Fruit fly (Drosophila melanogaster) whole organism, adult: Measurements from ENCODE around the gene dati.
A peak's percentile ranks its signal among the peaks of the same experiment; 100 is the strongest.

Source experiments
- CG11617 ChIP-seq: fragments of 200-800 bp; sonication (Bioruptor generic); optimal IDR thresholded peaks from 2 replicates; lab custom pipeline; 2017; ENCODE audit warnings: mild to moderate bottlenecking, missing biosample characterization, missing genetic modification reagents, missing genetic modification characterization
- CG12768 ChIP-seq: fragments of 200-800 bp; sonication (Bioruptor generic); optimal IDR thresholded peaks from 2 replicates; lab custom pipeline; 2017; ENCODE audit warnings: missing biosample characterization, missing genetic modification characterization, mild to moderate bottlenecking, moderate library complexity, missing genetic modification reagents
- CG14711 ChIP-seq: fragments of 200-800 bp; sonication (Bioruptor generic); optimal IDR thresholded peaks from 2 replicates; lab custom pipeline; 2018; ENCODE audit warnings: missing biosample characterization, mild to moderate bottlenecking, missing genetic modification characterization, moderate library complexity
- CG1620 ChIP-seq: fragments of 200-800 bp; sonication (Bioruptor generic); optimal IDR thresholded peaks from 2 replicates; lab custom pipeline; 2016; ENCODE audit warnings: missing biosample characterization, missing genetic modification characterization
- CG33017 ChIP-seq: fragments of 200-800 bp; sonication (Bioruptor generic); optimal IDR thresholded peaks from 2 replicates; lab custom pipeline; 2018; ENCODE audit warnings: missing biosample characterization, mild to moderate bottlenecking, missing genetic modification characterization, moderate library complexity
- CG5204 ChIP-seq: fragments of 200-800 bp; sonication (Bioruptor generic); optimal IDR thresholded peaks from 2 replicates; lab custom pipeline; 2016; ENCODE audit warnings: missing biosample characterization, missing genetic modification characterization
- CG7045 ChIP-seq: fragments of 200-800 bp; sonication (Bioruptor generic); optimal IDR thresholded peaks from 2 replicates; lab custom pipeline; 2017; ENCODE audit warnings: missing biosample characterization, mild to moderate bottlenecking, missing genetic modification characterization
- CG7101 ChIP-seq: fragments of 200-800 bp; sonication (Bioruptor generic); optimal IDR thresholded peaks from 2 replicates; lab custom pipeline; 2018; ENCODE audit warnings: missing biosample characterization, mild to moderate bottlenecking, missing genetic modification characterization, moderate library complexity
- Clk ChIP-seq: fragments of 200-800 bp; sonication (Bioruptor generic); optimal IDR thresholded peaks from 2 replicates; lab custom pipeline; 2017; ENCODE audit warnings: missing biosample characterization, missing genetic modification characterization
- Crg-1 ChIP-seq: fragments of 200-800 bp; sonication (Bioruptor generic); optimal IDR thresholded peaks from 2 replicates; lab custom pipeline; 2016; ENCODE audit warnings: missing biosample characterization, missing genetic modification characterization
- Hr96 ChIP-seq: fragments of 200-800 bp; sonication (Bioruptor generic); optimal IDR thresholded peaks from 2 replicates; lab custom pipeline; 2016; ENCODE audit warnings: missing biosample characterization, missing genetic modification characterization
- Mnt ChIP-seq: fragments of 200-800 bp; sonication (Bioruptor generic); optimal IDR thresholded peaks from 2 replicates; lab custom pipeline; 2016; ENCODE audit warnings: missing biosample characterization, mild to moderate bottlenecking, missing genetic modification characterization
- bab1 ChIP-seq: fragments of 200-800 bp; sonication (Bioruptor generic); optimal IDR thresholded peaks from 3 replicates; lab custom pipeline; 2019; ENCODE audit warnings: missing biosample characterization, mild to moderate bottlenecking, missing genetic modification characterization, moderate library complexity
- cic ChIP-seq: fragments of 200-800 bp; sonication (Bioruptor generic); optimal IDR thresholded peaks from 2 replicates; lab custom pipeline; 2017; ENCODE audit warnings: missing biosample characterization, mild to moderate bottlenecking, missing genetic modification characterization, moderate library complexity
- cnc ChIP-seq, 2 experiments: fragments of >200 bp; optimal IDR thresholded peaks; 2 replicates each; lab custom pipeline; 2017
- kay ChIP-seq: fragments of 200-800 bp; sonication (Bioruptor generic); peaks from one replicate; lab custom pipeline; 2016; ENCODE audit warnings: missing biosample characterization, missing genetic modification characterization, borderline replicate concordance
- ovo ChIP-seq: fragments of 200-800 bp; sonication (Bioruptor generic); optimal IDR thresholded peaks from 2 replicates; lab custom pipeline; 2016; ENCODE audit warnings: missing biosample characterization, missing genetic modification characterization
- pad ChIP-seq: fragments of 200-800 bp; sonication (Bioruptor generic); optimal IDR thresholded peaks from 3 replicates; lab custom pipeline; 2017; ENCODE audit warnings: missing biosample characterization, missing genetic modification characterization, mild to moderate bottlenecking, moderate library complexity, missing genetic modification reagents
- tj ChIP-seq: fragments of 200-800 bp; sonication (Bioruptor generic); optimal IDR thresholded peaks from 3 replicates; lab custom pipeline; 2017; ENCODE audit warnings: missing biosample characterization, mild to moderate bottlenecking, missing genetic modification characterization, moderate library complexity
- toe ChIP-seq: fragments of 200-800 bp; sonication (Bioruptor generic); optimal IDR thresholded peaks from 2 replicates; lab custom pipeline; 2016; ENCODE audit warnings: missing biosample characterization, missing genetic modification characterization

The dati gene

DNA sequence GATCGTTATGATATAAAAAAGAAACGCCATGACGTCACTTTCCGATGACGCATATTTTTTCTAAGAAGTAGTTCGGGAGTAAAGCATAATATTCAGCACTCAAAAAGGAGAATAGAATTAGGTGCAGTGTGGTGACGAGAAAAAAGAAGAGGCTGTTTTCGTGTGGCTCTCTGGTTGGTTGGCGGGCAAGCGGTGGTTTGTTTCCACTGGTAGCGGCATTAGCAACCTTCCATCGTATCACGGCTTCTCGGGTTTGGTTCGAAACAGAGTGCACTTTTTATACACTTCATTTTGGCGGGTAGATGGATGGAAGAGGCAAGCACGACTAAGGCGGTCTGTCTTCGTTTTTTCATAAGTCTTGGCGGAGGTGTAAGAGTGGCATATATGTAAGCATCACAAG is 10.9 kb downstream of the dati start:
- TF ChIP-seq toe (GFP tag; lab: Kevin White, UChicago), result no peak
- no peak for TF ChIP-seq CG14711 (tag; lab: Kevin White, UChicago)
- no peak for TF ChIP-seq CG1620 (GFP tag; lab: Kevin White, UChicago)

DNA sequence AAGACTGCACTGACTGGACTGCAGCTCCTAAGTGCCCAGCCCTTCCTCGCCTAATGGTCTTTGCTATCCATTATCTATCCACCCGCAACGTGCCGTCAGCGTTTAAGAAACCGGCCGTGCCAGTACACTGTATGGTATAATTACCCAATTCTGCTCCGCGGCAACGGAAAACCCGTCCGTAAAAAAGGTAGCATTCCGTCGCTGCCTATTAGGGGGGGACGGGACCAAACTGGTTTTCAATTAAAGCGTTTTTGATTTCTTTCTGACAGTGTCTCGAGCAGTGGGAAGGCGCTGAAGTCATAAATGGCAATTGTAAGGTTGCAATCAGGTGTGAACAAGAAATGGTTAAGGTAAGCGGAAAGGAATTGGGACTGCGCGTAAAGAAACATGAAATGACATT is 14.9 kb downstream of the dati start:
- TF ChIP-seq Clk (GFP tag; lab: Kevin White, UChicago), result no peak

- TF ChIP-seq kay, result peak; percentile 52
- TF ChIP-seq ovo (GFP tag; lab: Kevin White, UChicago), result no peak
Measured at dm6 chr4:379142-379541, 16.3 kb downstream of the dati start.

dm6 chr4:374230-374629 is 21.2 kb downstream of the dati start:
- TF ChIP-seq bab1 (peak; percentile 3), tj (GFP tag; lab: Kevin White, UChicago) (peak; percentile 43), kay (peak; percentile 38)

DNA sequence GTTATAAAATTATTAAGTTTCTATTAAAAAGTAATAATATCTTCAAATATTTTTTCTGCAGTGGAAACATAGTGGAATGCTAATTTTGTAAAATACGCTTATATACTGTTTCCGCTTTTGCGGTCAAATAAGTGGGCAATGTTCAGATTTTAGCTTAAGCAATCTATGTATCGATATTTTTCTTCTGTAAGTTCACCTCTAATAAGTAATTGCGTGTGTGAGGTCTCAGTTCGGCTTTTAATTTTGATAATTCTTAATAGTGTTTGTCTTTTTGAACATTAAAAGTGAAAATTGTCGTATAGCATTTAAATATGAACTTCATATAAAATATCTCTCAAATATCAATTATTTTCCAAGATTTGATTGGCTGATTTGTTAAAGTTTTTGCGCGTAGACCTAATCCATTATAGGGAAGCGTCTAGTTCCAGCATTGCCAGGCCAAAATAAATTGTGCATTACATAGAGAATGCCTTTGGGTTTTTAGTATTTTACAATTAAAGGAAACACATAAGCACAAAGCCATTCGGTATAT is 35.6 kb downstream of the dati start, which contains the start of gene Hcf:
Gene Hcf, plus strand, starts transcription at position 180 of the 532 bp plus-strand sequence.
- TF ChIP-seq cic (GFP tag; lab: Kevin White, UChicago) (no peak), tj (GFP tag; lab: Kevin White, UChicago) (peak; percentile 12), ovo (GFP tag; lab: Kevin White, UChicago) (no peak), bab1 (peak; percentile 61), toe (GFP tag; lab: Kevin White, UChicago) (peak; percentile 17), CG7101 (tag; lab: Kevin White, UChicago) (peak; percentile 20), CG5204 (GFP tag; lab: Kevin White, UChicago) (peak; percentile 44), pad (GFP tag; lab: Kevin White, UChicago) (peak; percentile 1)

dm6 chr4:358930-359268 is 36.5 kb downstream of the dati start:
- TF ChIP-seq CG7045 (GFP tag; lab: Kevin White, UChicago) (no peak), cic (GFP tag; lab: Kevin White, UChicago) (peak; percentile 42), kay (peak; percentile 4), Hr96 (GFP tag; lab: Kevin White, UChicago) (no peak), toe (GFP tag; lab: Kevin White, UChicago) (no peak)

DNA sequence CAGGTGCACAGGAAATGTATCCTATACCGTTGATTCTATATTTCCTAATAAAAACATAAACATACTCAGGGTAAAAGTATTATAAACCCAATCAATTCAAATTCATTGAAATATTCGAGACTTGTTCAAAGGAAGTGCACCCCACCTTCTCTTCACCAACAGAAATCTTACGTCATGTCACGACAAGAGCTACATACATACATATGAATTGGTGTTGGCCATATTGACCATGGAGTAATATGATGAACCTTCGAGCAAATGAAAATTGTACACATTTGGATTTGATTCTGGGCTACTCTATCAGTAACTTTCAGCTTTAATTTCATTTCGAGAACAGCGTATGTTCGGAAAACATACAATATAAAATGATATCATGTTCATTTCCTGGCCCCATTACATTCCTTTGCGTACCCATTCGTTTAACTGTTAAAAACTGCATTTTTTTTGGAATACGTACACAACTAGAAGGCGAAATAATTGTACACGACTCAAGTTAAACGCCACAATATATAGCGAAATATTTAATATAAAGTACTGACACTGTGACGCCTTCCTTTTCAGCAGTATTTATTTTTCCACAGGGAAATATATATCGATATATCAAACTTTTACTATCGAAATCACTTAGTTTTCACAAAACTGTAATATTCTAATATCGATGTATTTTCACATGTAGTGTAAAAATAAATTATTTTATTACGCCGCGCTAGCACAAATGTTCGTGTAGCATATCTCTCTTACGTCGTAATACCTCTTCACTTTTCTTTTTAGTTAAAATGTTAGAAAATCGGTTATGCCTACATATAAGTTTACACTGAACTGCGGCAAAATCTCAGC is 37.1 kb downstream of the dati start, which contains the start of gene PMCA:
Gene PMCA, minus strand, starts transcription at position 825 of the 837 bp plus-strand sequence.
- TF ChIP-seq CG5204 (GFP tag; lab: Kevin White, UChicago) (no peak), tj (GFP tag; lab: Kevin White, UChicago) (peak; percentile 33), ovo (GFP tag; lab: Kevin White, UChicago) (no peak), CG14711 (tag; lab: Kevin White, UChicago) (no peak), kay (peak; percentile 53), cic (GFP tag; lab: Kevin White, UChicago) (no peak), Crg-1 (GFP tag; lab: Kevin White, UChicago) (no peak), CG11617 (no peak), pad (GFP tag; lab: Kevin White, UChicago) (no peak), Hr96 (GFP tag; lab: Kevin White, UChicago) (no peak), Mnt (GFP tag; lab: Kevin White, UChicago) (peak; percentile 29), CG7101 (tag; lab: Kevin White, UChicago) (no peak), Clk (GFP tag; lab: Kevin White, UChicago) (no peak), cnc (optimal IDR thresholded peaks at IDR 0.05; lab: Kevin White, UChicago) (no peak), CG33017 (tag; lab: Kevin White, UChicago) (no peak), CG1620 (GFP tag; lab: Kevin White, UChicago) (no peak), CG12768 (GFP tag; lab: Kevin White, UChicago) (no peak), bab1 (peak; percentile 34), CG7045 (GFP tag; lab: Kevin White, UChicago) (no peak), toe (GFP tag; lab: Kevin White, UChicago) (no peak)

- TF ChIP-seq CG12768 (GFP tag; lab: Kevin White, UChicago) (no peak), Hr96 (GFP tag; lab: Kevin White, UChicago) (no peak), Mnt (GFP tag; lab: Kevin White, UChicago) (no peak), CG14711 (tag; lab: Kevin White, UChicago) (no peak), pad (GFP tag; lab: Kevin White, UChicago) (no peak), toe (GFP tag; lab: Kevin White, UChicago) (no peak), CG7045 (GFP tag; lab: Kevin White, UChicago) (no peak), kay (peak; percentile 90)
Measured at dm6 chr4:336021-336420, 59.4 kb downstream of the dati start.
